Fruit fly (Drosophila melanogaster): ENCODE measurements around the gene CG5555.

The CG5555 gene

DNA sequence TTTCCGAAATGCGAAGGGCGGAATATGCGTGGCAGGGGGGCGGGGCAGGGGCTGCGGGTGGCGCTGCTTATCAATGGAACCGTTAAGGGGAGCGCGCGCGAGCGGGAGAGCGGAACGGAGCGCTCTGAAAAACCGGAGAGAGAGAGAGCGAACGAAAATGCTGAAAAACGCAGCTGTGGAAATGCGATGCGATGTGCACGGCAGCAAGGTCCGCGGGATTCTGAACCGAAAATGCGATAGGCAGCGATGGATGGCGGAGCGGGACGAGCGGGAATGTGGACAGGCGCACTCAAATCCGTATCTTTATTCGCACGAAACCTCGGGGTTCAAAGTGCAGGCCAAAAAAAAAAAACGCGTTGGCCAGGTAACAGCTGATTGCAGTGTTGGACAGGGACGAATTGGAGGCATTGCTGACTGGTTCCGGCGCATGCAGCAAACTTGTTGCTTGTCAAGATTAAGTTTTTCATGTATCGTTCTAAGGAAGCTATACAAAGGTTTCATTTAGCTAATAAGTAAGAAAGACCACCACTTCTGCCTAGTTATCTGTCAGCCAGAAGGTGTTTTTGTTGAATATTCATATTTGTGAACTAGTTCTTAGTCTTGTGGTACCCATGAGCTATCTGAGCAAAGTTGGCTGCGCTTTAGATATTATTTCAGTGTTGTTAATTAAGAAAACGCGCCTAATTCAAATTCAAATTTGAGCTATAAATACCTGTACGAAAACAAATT, 32.7 kb downstream of the CG5555 start, which contains the start of gene Ppcs (continued):
- TF ChIP-seq CG17829 (tag; optimal IDR thresholded peaks at IDR 0.05) = peak; percentile 10
- TF ChIP-seq CG17912 (GFP tag; optimal IDR thresholded peaks at IDR 0.05) = peak; percentile 20
- peak; percentile 24 for TF ChIP-seq CG4282 (GFP tag; optimal IDR thresholded peaks at IDR 0.05)
- peak; percentile 63 for TF ChIP-seq CG13287 (GFP tag; IDR thresholded peaks at IDR 0.05; ENCODE audit: partially characterized antibody)
- no peak for TF ChIP-seq Oaz (GFP tag; IDR thresholded peaks at IDR 0.05)
- no peak for TF ChIP-seq Usf (GFP tag; optimal IDR thresholded peaks at IDR 0.05)
- TF ChIP-seq CG12391 (tag; optimal IDR thresholded peaks at IDR 0.05) = peak; percentile 54
- TF ChIP-seq esg (GFP tag; conservative IDR thresholded peaks at IDR 0.05) = no peak
- no peak; the same call in 2 of the 3 replicates for TF ChIP-seq CG11560 (tag; IDR thresholded peaks at IDR 0.05)
- peak; percentile 29 for TF ChIP-seq CG15269 (tag; optimal IDR thresholded peaks at IDR 0.05)
- TF ChIP-seq Aef1 (GFP tag; IDR thresholded peaks at IDR 0.05) = peak; percentile 37; the same call in 2 of the 3 replicates
- peak; percentile 44 for TF ChIP-seq gfzf (GFP tag; optimal IDR thresholded peaks at IDR 0.05)
- peak; percentile 49 for TF ChIP-seq fd3F (GFP tag; optimal IDR thresholded peaks at IDR 0.05)
- no peak for TF ChIP-seq D19A (tag; optimal IDR thresholded peaks at IDR 0.05)
- TF ChIP-seq repo (GFP tag; optimal IDR thresholded peaks at IDR 0.05) = peak; percentile 61
- peak; percentile 39 for TF ChIP-seq cato (GFP tag; optimal IDR thresholded peaks at IDR 0.05; ENCODE audit: borderline replicate concordance)
- 0 out of 2 replicates have a peak, but pooled peaks have one; percentile 17 for TF ChIP-seq ssp (GFP tag; IDR thresholded peaks at IDR 0.05)
- TF ChIP-seq kni (GFP tag; optimal IDR thresholded peaks at IDR 0.05) = peak; percentile 70
- TF ChIP-seq CG7372 (GFP tag; IDR thresholded peaks at IDR 0.05) = no peak
- TF ChIP-seq dm (GFP tag; optimal IDR thresholded peaks at IDR 0.05) = peak; percentile 75
- TF ChIP-seq CG17802 (tag; optimal IDR thresholded peaks at IDR 0.05) = peak; percentile 36
- no peak for TF ChIP-seq CG17612 (GFP tag; IDR thresholded peaks at IDR 0.05)
- TF ChIP-seq toy (GFP tag; IDR thresholded peaks at IDR 0.05) = no peak
- no peak for TF ChIP-seq CG11723 (GFP tag; optimal IDR thresholded peaks at IDR 0.05)
- peak; percentile 35 for TF ChIP-seq D19B (GFP tag; optimal IDR thresholded peaks at IDR 0.05)
- peak; percentile 63 for TF ChIP-seq CG9215 (GFP tag; IDR thresholded peaks at IDR 0.05)
- peak; percentile 50 for TF ChIP-seq Fer2 (tag; optimal IDR thresholded peaks at IDR 0.05)
- TF ChIP-seq exex (tag; optimal IDR thresholded peaks at IDR 0.05) = peak; percentile 57
- peak; percentile 62 for TF ChIP-seq stwl (tag; optimal IDR thresholded peaks at IDR 0.05)
- TF ChIP-seq CG15011 (GFP tag; optimal IDR thresholded peaks at IDR 0.05) = peak; percentile 64
- TF ChIP-seq Fer1 (GFP tag; optimal IDR thresholded peaks at IDR 0.05) = peak; percentile 51
- TF ChIP-seq gem (tag; optimal IDR thresholded peaks at IDR 0.05) = peak; percentile 47
- peak; percentile 17 for TF ChIP-seq Vsx1 (GFP tag; optimal IDR thresholded peaks at IDR 0.05)
- TF ChIP-seq CG1233 (GFP tag; optimal IDR thresholded peaks at IDR 0.05) = peak; percentile 74
- TF ChIP-seq Lhr (GFP tag; optimal IDR thresholded peaks at IDR 0.05) = peak; percentile 69
- no peak for TF ChIP-seq aop (GFP tag; IDR thresholded peaks at IDR 0.05)
- TF ChIP-seq Mad (GFP tag; optimal IDR thresholded peaks at IDR 0.05) = peak; percentile 4
- peak; percentile 65 for TF ChIP-seq Drgx (GFP tag; IDR thresholded peaks at IDR 0.05)
- TF ChIP-seq Hand (GFP tag; optimal IDR thresholded peaks at IDR 0.05) = peak; percentile 59
- TF ChIP-seq Max (GFP tag; optimal IDR thresholded peaks at IDR 0.05) = peak; percentile 88
- no peak for TF ChIP-seq CG1832 (GFP tag; optimal IDR thresholded peaks at IDR 0.05)
- TF ChIP-seq CrebB (tag; optimal IDR thresholded peaks at IDR 0.05) = no peak
- TF ChIP-seq Bgb (GFP tag; IDR thresholded peaks at IDR 0.05; ENCODE audit: partially characterized antibody) = peak; percentile 57
- peak; percentile 50 for TF ChIP-seq NK7.1 (GFP tag; optimal IDR thresholded peaks at IDR 0.05)
- TF ChIP-seq Deaf1 (tag; optimal IDR thresholded peaks at IDR 0.05) = peak; percentile 61
- TF ChIP-seq h (optimal IDR thresholded peaks at IDR 0.05) = no peak
- TF ChIP-seq CG10565 (GFP tag; optimal IDR thresholded peaks at IDR 0.05) = no peak
- no peak for TF ChIP-seq ken (GFP tag; IDR thresholded peaks at IDR 0.05)
- TF ChIP-seq Mes4 (GFP tag; optimal IDR thresholded peaks at IDR 0.05) = peak; percentile 47
